Fruit fly (Drosophila melanogaster) whole organism, embryonic: Measurements from ENCODE around the gene Rpt4.
A peak's percentile ranks its signal among the peaks of the same experiment; 100 is the strongest.

Experiments used
- Ada2b ChIP-seq: fragments of 200-800 bp; sonication (Bioruptor generic); IDR thresholded peaks from 2 replicates; pipeline ENCODE4 v1.3.6; 2022; ENCODE audit warnings: missing biosample characterization, missing genetic modification characterization
- Awh ChIP-seq: fragments of 200-800 bp; sonication (Bioruptor generic); IDR thresholded peaks from 2 replicates; pipeline ENCODE4, ENCODE4 v1.3.6; 2022; ENCODE audit warnings: missing biosample characterization, missing genetic modification characterization
- C15 ChIP-seq: fragments of 200-800 bp; sonication (Bioruptor generic); IDR thresholded peaks from 3 replicates; pipeline ENCODE4 v1.3.6; 2022; ENCODE audit warnings: missing biosample characterization, missing genetic modification characterization
- CG10321 ChIP-seq: fragments of 200-800 bp; sonication (Bioruptor generic); IDR thresholded peaks from 2 replicates; pipeline ENCODE4 v1.3.6; 2022; ENCODE audit warnings: missing biosample characterization, missing genetic modification characterization
- CG10431 ChIP-seq: fragments of 200-800 bp; sonication (Bioruptor generic); optimal IDR thresholded peaks from 3 replicates; lab custom pipeline; 2018; ENCODE audit warnings: missing biosample characterization, mild to moderate bottlenecking, missing genetic modification characterization
- CG10565 ChIP-seq: fragments of 200-800 bp; sonication (Bioruptor generic); optimal IDR thresholded peaks from 3 replicates; lab custom pipeline; 2016; ENCODE audit warnings: missing biosample characterization, mild to moderate bottlenecking, missing genetic modification characterization
- CG12744 ChIP-seq: fragments of 200-800 bp; sonication (Bioruptor generic); optimal IDR thresholded peaks from 2 replicates; lab custom pipeline; 2016; ENCODE audit warnings: missing biosample characterization, missing genetic modification characterization
- CG12769 ChIP-seq: fragments of 200-800 bp; sonication (Bioruptor generic); optimal IDR thresholded peaks from 2 replicates; lab custom pipeline; 2019; ENCODE audit warnings: missing biosample characterization, mild to moderate bottlenecking, missing genetic modification characterization, moderate library complexity
- CG13424 ChIP-seq: fragments of 200-800 bp; sonication (Bioruptor generic); optimal IDR thresholded peaks from 2 replicates; lab custom pipeline; 2019; ENCODE audit warnings: missing biosample characterization, mild to moderate bottlenecking, missing genetic modification characterization, moderate library complexity
- CG14014 ChIP-seq: fragments of 200-800 bp; sonication (Bioruptor generic); IDR thresholded peaks from 2 replicates; pipeline ENCODE4 v1.3.6; 2022; ENCODE audit warnings: missing biosample characterization, missing genetic modification characterization
- CG14441 ChIP-seq: fragments of 200-800 bp; sonication (Bioruptor generic); IDR thresholded peaks from 2 replicates; pipeline ENCODE4 v1.3.6; 2022; ENCODE audit warnings: missing biosample characterization, missing genetic modification characterization
- CG15011 ChIP-seq: fragments of 200-800 bp; sonication (Bioruptor generic); optimal IDR thresholded peaks from 3 replicates; lab custom pipeline; 2018; ENCODE audit warnings: missing biosample characterization, mild to moderate bottlenecking, missing genetic modification characterization
- CG15601 ChIP-seq: fragments of 200-800 bp; sonication (Bioruptor generic); optimal IDR thresholded peaks from 3 replicates; lab custom pipeline; 2019; ENCODE audit warnings: missing biosample characterization, mild to moderate bottlenecking, missing genetic modification characterization, moderate library complexity
- CG17568 ChIP-seq: fragments of 200-800 bp; sonication (Bioruptor generic); optimal IDR thresholded peaks from 2 replicates; lab custom pipeline; 2018; ENCODE audit warnings: missing biosample characterization, mild to moderate bottlenecking, missing genetic modification characterization, moderate library complexity
- CG2120 ChIP-seq: fragments of 200-800 bp; sonication (Bioruptor generic); optimal IDR thresholded peaks from 3 replicates; lab custom pipeline; 2016; ENCODE audit warnings: missing biosample characterization, missing genetic modification characterization
- CG2712 ChIP-seq: fragments of 200-800 bp; optimal IDR thresholded peaks from 3 replicates; lab custom pipeline; 2019; ENCODE audit warnings: missing biosample characterization, mild to moderate bottlenecking, missing genetic modification characterization, moderate library complexity
- CG3065 ChIP-seq: fragments of 200-800 bp; sonication (Bioruptor generic); optimal IDR thresholded peaks from 2 replicates; lab custom pipeline; 2016; ENCODE audit warnings: missing biosample characterization, missing genetic modification characterization
- CG31388 ChIP-seq: fragments of 200-800 bp; sonication (Bioruptor generic); optimal IDR thresholded peaks from 2 replicates; lab custom pipeline; 2016; ENCODE audit warnings: missing biosample characterization, missing genetic modification characterization
- CG6254 ChIP-seq: fragments of 200-800 bp; sonication (Bioruptor generic); optimal IDR thresholded peaks from 3 replicates; lab custom pipeline; 2017; ENCODE audit warnings: mild to moderate bottlenecking, missing biosample characterization, missing genetic modification reagents, missing genetic modification characterization
- CG6791 ChIP-seq: fragments of 200-800 bp; sonication (Bioruptor generic); IDR thresholded peaks from 3 replicates; pipeline ENCODE4 v1.3.6; 2022; ENCODE audit warnings: missing biosample characterization, missing genetic modification characterization; ENCODE audit not compliant: partially characterized antibody
- CG9817 ChIP-seq: fragments of 200-800 bp; sonication (Bioruptor generic); optimal IDR thresholded peaks from 2 replicates; lab custom pipeline; 2018; ENCODE audit warnings: missing biosample characterization, mild to moderate bottlenecking, missing genetic modification characterization, moderate library complexity
- CHES-1-like ChIP-seq: fragments of 200-800 bp; sonication (Bioruptor generic); optimal IDR thresholded peaks from 2 replicates; lab custom pipeline; 2016; ENCODE audit warnings: missing biosample characterization, missing genetic modification characterization
- CoRest ChIP-seq: fragments of 200-800 bp; sonication (Bioruptor generic); optimal IDR thresholded peaks from 3 replicates; lab custom pipeline; 2018; ENCODE audit warnings: missing biosample characterization, mild to moderate bottlenecking, missing genetic modification characterization, moderate library complexity
- Dad ChIP-seq: fragments of 200-800 bp; sonication (Bioruptor generic); optimal IDR thresholded peaks from 3 replicates; lab custom pipeline; 2016; ENCODE audit warnings: missing biosample characterization, missing genetic modification characterization
- Dfd ChIP-seq, 2 experiments: fragments of >200 bp; optimal IDR thresholded peaks; 2 replicates each; lab custom pipeline; 2017; ENCODE audit warnings: missing biosample characterization in 2 of 2, missing genetic modification characterization in 2 of 2
- Dll ChIP-seq: fragments of 200-800 bp; sonication (Bioruptor generic); IDR thresholded peaks from 4 replicates; pipeline ENCODE4 v1.3.6; 2022; ENCODE audit warnings: missing biosample characterization, missing genetic modification characterization; ENCODE audit not compliant: partially characterized antibody
- Doc3 ChIP-seq: fragments of 200-800 bp; sonication (Bioruptor generic); IDR thresholded peaks from 3 replicates; pipeline ENCODE4 v1.3.6; 2022; ENCODE audit warnings: missing biosample characterization, missing genetic modification characterization; ENCODE audit not compliant: partially characterized antibody
- Gug ChIP-seq: fragments of 200-800 bp; sonication (Bioruptor generic); IDR thresholded peaks from 4 replicates; pipeline ENCODE4 v1.3.6; 2022; ENCODE audit warnings: missing biosample characterization, missing genetic modification characterization
- HLH3B ChIP-seq: fragments of 200-800 bp; sonication (Bioruptor generic); IDR thresholded peaks from 2 replicates; pipeline ENCODE4 v1.3.6; 2022; ENCODE audit warnings: missing biosample characterization, missing genetic modification characterization
- NFAT ChIP-seq: fragments of 200-800 bp; sonication (Bioruptor generic); IDR thresholded peaks from 2 replicates; pipeline ENCODE4 v1.3.6; 2022; ENCODE audit warnings: missing biosample characterization, missing genetic modification characterization
- Oli ChIP-seq: fragments of 200-800 bp; sonication (Bioruptor generic); optimal IDR thresholded peaks from 2 replicates; lab custom pipeline; 2018; ENCODE audit warnings: missing biosample characterization, mild to moderate bottlenecking, missing genetic modification characterization, moderate library complexity
- Side ChIP-seq: fragments of 200-800 bp; sonication (Bioruptor generic); optimal IDR thresholded peaks from 2 replicates; lab custom pipeline; 2016; ENCODE audit warnings: missing biosample characterization, missing genetic modification characterization
- Sry-β ChIP-seq: fragments of 200-800 bp; sonication (Bioruptor generic); optimal IDR thresholded peaks from 2 replicates; lab custom pipeline; 2018; ENCODE audit warnings: missing biosample characterization, mild to moderate bottlenecking, missing genetic modification characterization, moderate library complexity
- aop ChIP-seq: fragments of 200-800 bp; sonication (Bioruptor generic); IDR thresholded peaks from 2 replicates; pipeline ENCODE4 v1.3.6; 2022; ENCODE audit warnings: missing biosample characterization, missing genetic modification characterization
- ara ChIP-seq: fragments of 200-800 bp; sonication (Bioruptor generic); IDR thresholded peaks from 2 replicates; pipeline ENCODE4 v1.3.6; 2022; ENCODE audit warnings: missing biosample characterization, missing genetic modification characterization
- dmrt99B ChIP-seq: fragments of 200-800 bp; sonication (Bioruptor generic); optimal IDR thresholded peaks from 2 replicates; lab custom pipeline; 2018; ENCODE audit warnings: missing biosample characterization, mild to moderate bottlenecking, missing genetic modification characterization, moderate library complexity
- emc ChIP-seq: fragments of 200-800 bp; sonication (Bioruptor generic); optimal IDR thresholded peaks from 2 replicates; lab custom pipeline; 2016; ENCODE audit warnings: missing biosample characterization, missing genetic modification characterization
- fd102C ChIP-seq: fragments of 200-800 bp; sonication (Bioruptor generic); optimal IDR thresholded peaks from 2 replicates; lab custom pipeline; 2018; ENCODE audit warnings: missing biosample characterization, mild to moderate bottlenecking, missing genetic modification characterization, moderate library complexity
- hb ChIP-seq: fragments of 200-800 bp; sonication (Bioruptor generic); IDR thresholded peaks from 3 replicates; pipeline ENCODE4 v1.3.6; 2022; ENCODE audit warnings: missing biosample characterization, missing genetic modification characterization; ENCODE audit not compliant: partially characterized antibody
- jigr1 ChIP-seq: fragments of 200-800 bp; sonication (Bioruptor generic); IDR thresholded peaks from 3 replicates; pipeline ENCODE4 v1.3.6; 2022; ENCODE audit warnings: missing biosample characterization, missing genetic modification characterization
- mirr ChIP-seq: fragments of 200-800 bp; sonication (Bioruptor generic); optimal IDR thresholded peaks from 3 replicates; lab custom pipeline; 2018; ENCODE audit warnings: missing biosample characterization, mild to moderate bottlenecking, missing genetic modification characterization
- nerfin-2 ChIP-seq: fragments of 200-800 bp; sonication (Bioruptor generic); IDR thresholded peaks from 2 replicates; pipeline ENCODE4 v1.3.6; 2022; ENCODE audit warnings: missing biosample characterization, missing genetic modification characterization; ENCODE audit not compliant: partially characterized antibody
- nom ChIP-seq: fragments of 200-800 bp; sonication (Bioruptor generic); optimal IDR thresholded peaks from 2 replicates; lab custom pipeline; 2017; ENCODE audit warnings: missing biosample characterization, missing genetic modification characterization, mild to moderate bottlenecking, moderate library complexity, missing genetic modification reagents
- pho ChIP-seq: fragments of 200-800 bp; sonication (Bioruptor generic); optimal IDR thresholded peaks from 2 replicates; lab custom pipeline; 2016; ENCODE audit warnings: missing biosample characterization, missing genetic modification characterization
- pum ChIP-seq: fragments of 200-800 bp; sonication (Bioruptor generic); optimal IDR thresholded peaks from 2 replicates; lab custom pipeline; 2016; ENCODE audit warnings: missing biosample characterization, missing genetic modification characterization
- ro ChIP-seq: fragments of 200-800 bp; sonication (Bioruptor generic); IDR thresholded peaks from 2 replicates; pipeline ENCODE4 v1.3.6; 2022; ENCODE audit warnings: missing biosample characterization, missing genetic modification characterization
- sd ChIP-seq: fragments of 200-800 bp; sonication (Bioruptor generic); optimal IDR thresholded peaks from 3 replicates; lab custom pipeline; 2018; ENCODE audit warnings: missing biosample characterization, mild to moderate bottlenecking, missing genetic modification characterization, moderate library complexity
- sna ChIP-seq: fragments of 200-800 bp; sonication (Bioruptor generic); IDR thresholded peaks from 2 replicates; pipeline ENCODE4 v1.3.6; 2022; ENCODE audit warnings: missing biosample characterization, missing genetic modification characterization; ENCODE audit not compliant: partially characterized antibody
- sqz ChIP-seq: fragments of 200-800 bp; sonication (Bioruptor generic); optimal IDR thresholded peaks from 3 replicates; lab custom pipeline; 2018; ENCODE audit warnings: missing biosample characterization, mild to moderate bottlenecking, missing genetic modification characterization
- tx ChIP-seq: fragments of 200-800 bp; sonication (Bioruptor generic); optimal IDR thresholded peaks from 2 replicates; lab custom pipeline; 2016; ENCODE audit warnings: missing biosample characterization, missing genetic modification characterization

The Rpt4 gene

DNA sequence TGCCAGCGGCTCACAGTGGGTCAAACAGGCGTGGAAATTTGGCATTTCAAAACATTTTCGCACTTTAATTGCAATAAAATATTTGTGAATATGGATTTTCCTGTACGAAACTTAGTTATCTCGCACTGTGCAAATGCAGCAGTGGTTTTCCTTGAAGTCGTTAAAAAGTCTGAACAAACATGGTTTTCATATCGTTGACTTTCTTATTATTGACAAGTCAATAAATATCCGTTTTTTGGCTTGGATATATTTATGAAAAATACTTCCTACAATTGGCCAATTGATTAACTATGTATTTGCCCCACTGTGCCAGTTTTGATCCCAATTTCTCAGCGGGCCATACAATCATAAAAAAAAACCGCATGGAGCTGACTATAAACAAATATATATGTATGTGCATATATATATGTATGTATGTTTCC, 25.6 kb downstream of the Rpt4 start (continued):
- peak; percentile 86 for TF ChIP-seq NFAT (GFP tag; lab: Robert Waterston, UW)
- no peak for TF ChIP-seq Dfd (GFP tag; optimal IDR thresholded peaks at IDR 0.05; lab: Kevin White, UChicago)
- TF ChIP-seq emc (GFP tag; lab: Kevin White, UChicago): peak; percentile 83
- TF ChIP-seq jigr1 (GFP tag; lab: Robert Waterston, UW): peak; percentile 93
- TF ChIP-seq Oli (tag; lab: Kevin White, UChicago): peak; percentile 99
- peak; percentile 91 for TF ChIP-seq pho
- TF ChIP-seq mirr (GFP tag; lab: Kevin White, UChicago): peak; percentile 75
- TF ChIP-seq sna (GFP tag; lab: Robert Waterston, UW): 0 out of 2 replicates have a peak, but pooled peaks have one; percentile 33
- TF ChIP-seq Gug (GFP tag; lab: Robert Waterston, UW): peak; percentile 92
- TF ChIP-seq CG15011 (GFP tag; lab: Kevin White, UChicago): peak; percentile 90
- peak; percentile 96 for TF ChIP-seq Dad (GFP tag; lab: Kevin White, UChicago)
- peak; percentile 92 for TF ChIP-seq ara (GFP tag; lab: Robert Waterston, UW)
- TF ChIP-seq CG14014 (GFP tag; lab: Robert Waterston, UW): peak; percentile 91
- TF ChIP-seq tx: peak; percentile 94
- TF ChIP-seq Dll: no peak
- TF ChIP-seq CG13424 (tag; lab: Kevin White, UChicago): peak; percentile 97
- TF ChIP-seq nom (GFP tag; lab: Kevin White, UChicago): peak; percentile 54
- TF ChIP-seq CG31388 (GFP tag; lab: Kevin White, UChicago): peak; percentile 90
- peak; percentile 91 for TF ChIP-seq CG3065
- peak; percentile 99 for TF ChIP-seq dmrt99B (tag; lab: Kevin White, UChicago)
- TF ChIP-seq Doc3 (GFP tag; lab: Robert Waterston, UW): no peak
- peak; percentile 91 for TF ChIP-seq CG9817 (tag; lab: Kevin White, UChicago)
- TF ChIP-seq CG12769 (tag; lab: Kevin White, UChicago): peak; percentile 93
- peak; percentile 67 for TF ChIP-seq CG10321 (GFP tag; lab: Robert Waterston, UW)
- peak; percentile 94 for TF ChIP-seq CG2120 (GFP tag; lab: Kevin White, UChicago)
- peak; percentile 93 for TF ChIP-seq Awh (GFP tag; lab: Robert Waterston, UW)
- TF ChIP-seq CG10565 (GFP tag; lab: Kevin White, UChicago): peak; percentile 87
- TF ChIP-seq C15 (GFP tag; lab: Robert Waterston, UW): peak; percentile 82
- peak; percentile 95 for TF ChIP-seq CG14441 (GFP tag; lab: Robert Waterston, UW)
- peak; percentile 62 for TF ChIP-seq Sry-β (GFP tag; lab: Kevin White, UChicago)
- peak; percentile 50 for TF ChIP-seq CG10431
- peak; percentile 71; the same call in 1 of the 2 replicates for TF ChIP-seq aop
- TF ChIP-seq CoRest (tag; lab: Kevin White, UChicago): peak; percentile 98
- peak; percentile 91 for TF ChIP-seq CG17568 (GFP tag; lab: Kevin White, UChicago)
- peak; percentile 84 for TF ChIP-seq CG12744 (GFP tag; lab: Kevin White, UChicago)
- peak; percentile 87 for TF ChIP-seq sd (tag; lab: Kevin White, UChicago)
- TF ChIP-seq sqz (GFP tag; lab: Kevin White, UChicago): peak; percentile 94
- peak; percentile 96 for TF ChIP-seq CG2712
- peak; percentile 96 for TF ChIP-seq pum
- peak; percentile 94 for TF ChIP-seq HLH3B (GFP tag; lab: Robert Waterston, UW)
- peak; percentile 93 for TF ChIP-seq Side (GFP tag; lab: Kevin White, UChicago)
- peak; percentile 89 for TF ChIP-seq CG6254 (GFP tag; lab: Kevin White, UChicago)
- peak; percentile 36; the same call in 1 of the 2 replicates for TF ChIP-seq nerfin-2
- peak; percentile 6 for TF ChIP-seq fd102C (GFP tag; lab: Kevin White, UChicago)
- TF ChIP-seq CHES-1-like (GFP tag; lab: Kevin White, UChicago): peak; percentile 91
- no peak for TF ChIP-seq CG6791
- TF ChIP-seq hb (GFP tag; lab: Robert Waterston, UW): 0 out of 3 replicates have a peak, but pooled peaks have one; percentile 36
- peak; percentile 93 for TF ChIP-seq Ada2b (GFP tag; lab: Robert Waterston, UW)
- peak; percentile 83 for TF ChIP-seq ro
- peak; percentile 93 for TF ChIP-seq CG15601 (tag; lab: Kevin White, UChicago)
